ENCODE assay signal across 1 fruit fly cellular context in the genomic region with DNA sequence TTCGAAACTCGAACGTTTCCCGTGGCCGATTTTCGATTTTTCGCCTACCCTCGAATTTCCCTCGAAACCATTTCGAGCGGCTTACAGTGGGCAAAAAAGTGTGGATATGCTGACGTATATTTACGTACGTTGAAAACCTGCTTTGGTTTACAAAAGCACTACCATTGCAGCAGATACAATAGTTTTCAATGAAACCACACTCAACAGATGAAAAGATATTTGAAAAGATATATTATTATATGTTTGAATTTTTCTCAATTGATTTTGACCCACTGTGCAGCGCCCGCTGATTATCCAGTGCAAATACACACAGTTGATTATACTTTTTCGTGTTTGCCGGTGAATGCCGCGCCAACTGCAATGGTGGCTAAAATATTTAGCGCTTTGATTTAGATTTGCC.
TF ChIP-seq lines count a peak whose summit lies in the region.

No protein-coding gene starts in this region.

TF ChIP-seq in whole organism, embryonic, 481 proteins besides CTCF, POLR2A, EP300 and RAD21 (continued from another document and continues in another):
- TF ChIP-seq ranshi (GFP tag; IDR thresholded peaks at IDR 0.05; lab: Robert Waterston, UW), result no peak
- no peak for TF ChIP-seq CG3995 (GFP tag; optimal IDR thresholded peaks at IDR 0.05; lab: Kevin White, UChicago)
- TF ChIP-seq sens-2 (GFP tag; IDR thresholded peaks at IDR 0.05; lab: Robert Waterston, UW), result no peak
- TF ChIP-seq CoRest (tag; optimal IDR thresholded peaks at IDR 0.05; lab: Kevin White, UChicago), result peak; percentile 26
- TF ChIP-seq Eip74EF (GFP tag; optimal IDR thresholded peaks at IDR 0.05; lab: Kevin White, UChicago), result no peak
- TF ChIP-seq Hsf (GFP tag; optimal IDR thresholded peaks at IDR 0.05; lab: Kevin White, UChicago), result peak; percentile 22
- TF ChIP-seq CG6854 (GFP tag; optimal IDR thresholded peaks at IDR 0.05; lab: Kevin White, UChicago), result no peak
- no peak for TF ChIP-seq Ssrp (tag; optimal IDR thresholded peaks at IDR 0.05; lab: Kevin White, UChicago)
- no peak for TF ChIP-seq CG6791 (GFP tag; IDR thresholded peaks at IDR 0.05; lab: Robert Waterston, UW; ENCODE audit: partially characterized antibody)
- TF ChIP-seq tgo (GFP tag; IDR thresholded peaks at IDR 0.05; lab: Robert Waterston, UW), result 0 out of 3 replicates have a peak, but pooled peaks have one; percentile 29
- no peak for TF ChIP-seq ERR (GFP tag; optimal IDR thresholded peaks at IDR 0.05; lab: Kevin White, UChicago)
- TF ChIP-seq scrt (GFP tag; optimal IDR thresholded peaks at IDR 0.05; lab: Kevin White, UChicago), result no peak
- TF ChIP-seq ems (GFP tag; optimal IDR thresholded peaks at IDR 0.05; lab: Kevin White, UChicago), result peak; percentile 22
- no peak for TF ChIP-seq ash1 (GFP tag; optimal IDR thresholded peaks at IDR 0.05; lab: Kevin White, UChicago)
- TF ChIP-seq CG18011 (GFP tag; optimal IDR thresholded peaks at IDR 0.05; lab: Kevin White, UChicago), result no peak
- no peak for TF ChIP-seq CG2116 (GFP tag; optimal IDR thresholded peaks at IDR 0.05; lab: Kevin White, UChicago)
- no peak for TF ChIP-seq CG2129 (GFP tag; IDR thresholded peaks at IDR 0.05; lab: Robert Waterston, UW; ENCODE audit: partially characterized antibody)
- TF ChIP-seq cas (GFP tag; IDR thresholded peaks at IDR 0.05; lab: Robert Waterston, UW), result no peak
- TF ChIP-seq Dfd (GFP tag; optimal IDR thresholded peaks at IDR 0.05; lab: Kevin White, UChicago), result no peak
- no peak for TF ChIP-seq CG4328 (GFP tag; optimal IDR thresholded peaks at IDR 0.05; lab: Kevin White, UChicago)
- no peak for TF ChIP-seq otp (GFP tag; IDR thresholded peaks at IDR 0.05; lab: Robert Waterston, UW)
- no peak for TF ChIP-seq vfl (GFP tag; optimal IDR thresholded peaks at IDR 0.05; lab: Kevin White, UChicago)
- peak; percentile 56 for TF ChIP-seq CG31441 (GFP tag; IDR thresholded peaks at IDR 0.05; lab: Robert Waterston, UW)
- no peak for TF ChIP-seq HLHmδ (GFP tag; optimal IDR thresholded peaks at IDR 0.05; lab: Kevin White, UChicago)
- no peak for TF ChIP-seq Dek (tag; optimal IDR thresholded peaks at IDR 0.05; lab: Kevin White, UChicago)
- TF ChIP-seq CG16863 (GFP tag; optimal IDR thresholded peaks at IDR 0.05; lab: Kevin White, UChicago), result no peak
- no peak for TF ChIP-seq pan (optimal IDR thresholded peaks at IDR 0.05; lab: Kevin White, UChicago)
- TF ChIP-seq pan (GFP tag; optimal IDR thresholded peaks at IDR 0.05 in 1 of 2, IDR thresholded peaks at IDR 0.05 in 1 of 2), result no peak
- no peak for TF ChIP-seq CG15011 (GFP tag; optimal IDR thresholded peaks at IDR 0.05; lab: Kevin White, UChicago)
- TF ChIP-seq run (tag; optimal IDR thresholded peaks at IDR 0.05; lab: Kevin White, UChicago), result peak; percentile 9
- TF ChIP-seq CG4360 (GFP tag; IDR thresholded peaks at IDR 0.05; lab: Robert Waterston, UW), result no peak
- no peak for TF ChIP-seq CG1647 (GFP tag; optimal IDR thresholded peaks at IDR 0.05; lab: Kevin White, UChicago)
- peak in 1 of 2 experiments; percentile 35 for TF ChIP-seq dpn (GFP tag; optimal IDR thresholded peaks at IDR 0.05; lab: Kevin White, UChicago)
- no peak for TF ChIP-seq CG12744 (GFP tag; optimal IDR thresholded peaks at IDR 0.05; lab: Kevin White, UChicago)
- no peak for TF ChIP-seq Six4 (GFP tag; optimal IDR thresholded peaks at IDR 0.05; lab: Kevin White, UChicago)
- no peak for TF ChIP-seq CG11398 (GFP tag; optimal IDR thresholded peaks at IDR 0.05; lab: Kevin White, UChicago)
- TF ChIP-seq CG1792 (GFP tag; optimal IDR thresholded peaks at IDR 0.05; lab: Kevin White, UChicago), result no peak
- no peak for TF ChIP-seq al (GFP tag; IDR thresholded peaks at IDR 0.05; lab: Robert Waterston, UW)
- no peak for TF ChIP-seq CG6175 (GFP tag; IDR thresholded peaks at IDR 0.05; lab: Robert Waterston, UW)
- no peak for TF ChIP-seq eyg (GFP tag; optimal IDR thresholded peaks at IDR 0.05; lab: Kevin White, UChicago)
- TF ChIP-seq Lhr (GFP tag; optimal IDR thresholded peaks at IDR 0.05; lab: Kevin White, UChicago), result no peak
- no peak for TF ChIP-seq pros (GFP tag; optimal IDR thresholded peaks at IDR 0.05; lab: Kevin White, UChicago)
- no peak for TF ChIP-seq CG14667 (GFP tag; IDR thresholded peaks at IDR 0.05; lab: Robert Waterston, UW)
- no peak for TF ChIP-seq ase (GFP tag; IDR thresholded peaks at IDR 0.05; lab: Robert Waterston, UW)
- no peak for TF ChIP-seq crol (GFP tag; IDR thresholded peaks at IDR 0.05; lab: Robert Waterston, UW)
- TF ChIP-seq CG10654 (GFP tag; optimal IDR thresholded peaks at IDR 0.05; lab: Kevin White, UChicago), result no peak
- TF ChIP-seq fu2 (GFP tag; optimal IDR thresholded peaks at IDR 0.05; lab: Kevin White, UChicago), result no peak
- no peak for TF ChIP-seq CG2678 (tag; optimal IDR thresholded peaks at IDR 0.05; lab: Kevin White, UChicago)
- peak; percentile 19 for TF ChIP-seq chn (GFP tag; optimal IDR thresholded peaks at IDR 0.05; lab: Kevin White, UChicago)
- no peak for TF ChIP-seq tio (GFP tag; optimal IDR thresholded peaks at IDR 0.05; lab: Kevin White, UChicago)
- no peak for TF ChIP-seq HLH54F (GFP tag; optimal IDR thresholded peaks at IDR 0.05; lab: Kevin White, UChicago)
- no peak for TF ChIP-seq CG2889 (GFP tag; IDR thresholded peaks at IDR 0.05; lab: Robert Waterston, UW)
- TF ChIP-seq CG34422 (GFP tag; IDR thresholded peaks at IDR 0.05; lab: Robert Waterston, UW), result no peak
- no peak for TF ChIP-seq Dad (GFP tag; optimal IDR thresholded peaks at IDR 0.05; lab: Kevin White, UChicago)
- TF ChIP-seq CG9727 (GFP tag; optimal IDR thresholded peaks at IDR 0.05; lab: Kevin White, UChicago), result no peak
- TF ChIP-seq crp (GFP tag; optimal IDR thresholded peaks at IDR 0.05; lab: Kevin White, UChicago), result no peak
- TF ChIP-seq CG13624 (GFP tag; optimal IDR thresholded peaks at IDR 0.05; lab: Kevin White, UChicago), result no peak
- no peak for TF ChIP-seq CG12942 (GFP tag; optimal IDR thresholded peaks at IDR 0.05; lab: Kevin White, UChicago)
- no peak for TF ChIP-seq CG12391 (tag; optimal IDR thresholded peaks at IDR 0.05; lab: Kevin White, UChicago)
- no peak for TF ChIP-seq ab (GFP tag; optimal IDR thresholded peaks at IDR 0.05; lab: Kevin White, UChicago)
- TF ChIP-seq twi (tag; optimal IDR thresholded peaks at IDR 0.05; lab: Kevin White, UChicago), result no peak
- no peak for TF ChIP-seq YL-1 (GFP tag; optimal IDR thresholded peaks at IDR 0.05; lab: Kevin White, UChicago)
- no peak for TF ChIP-seq ato (GFP tag; IDR thresholded peaks at IDR 0.05; lab: Robert Waterston, UW; ENCODE audit: partially characterized antibody)
- TF ChIP-seq toy (GFP tag; IDR thresholded peaks at IDR 0.05; lab: Robert Waterston, UW), result no peak
- no peak for TF ChIP-seq Max (GFP tag; optimal IDR thresholded peaks at IDR 0.05; lab: Kevin White, UChicago)
- TF ChIP-seq crc (GFP tag; optimal IDR thresholded peaks at IDR 0.05; lab: Kevin White, UChicago), result no peak
- TF ChIP-seq CG7357 (GFP tag; IDR thresholded peaks at IDR 0.05; lab: Robert Waterston, UW), result no peak
- peak; percentile 54 for TF ChIP-seq CG8359 (GFP tag; optimal IDR thresholded peaks at IDR 0.05; lab: Kevin White, UChicago; ENCODE audit: borderline replicate concordance)
- TF ChIP-seq CG17359 (tag; optimal IDR thresholded peaks at IDR 0.05; lab: Kevin White, UChicago), result no peak
- TF ChIP-seq B-H1 (GFP tag; IDR thresholded peaks at IDR 0.05; lab: Robert Waterston, UW), result no peak
- TF ChIP-seq da (GFP tag; optimal IDR thresholded peaks at IDR 0.05; lab: Kevin White, UChicago), result no peak
- TF ChIP-seq CG12071 (GFP tag; optimal IDR thresholded peaks at IDR 0.05; lab: Kevin White, UChicago), result no peak
- no peak for TF ChIP-seq sqz (GFP tag; optimal IDR thresholded peaks at IDR 0.05; lab: Kevin White, UChicago)
- TF ChIP-seq Hr78 (GFP tag; optimal IDR thresholded peaks at IDR 0.05; lab: Kevin White, UChicago), result no peak
- TF ChIP-seq zfh1 (GFP tag; IDR thresholded peaks at IDR 0.05; lab: Robert Waterston, UW), result peak; percentile 58; the same call in 1 of the 3 replicates
- TF ChIP-seq jing (GFP tag; optimal IDR thresholded peaks at IDR 0.05; lab: Kevin White, UChicago), result peak; percentile 6
- no peak for TF ChIP-seq zen2 (GFP tag; IDR thresholded peaks at IDR 0.05; lab: Robert Waterston, UW; ENCODE audit: partially characterized antibody)
- peak; percentile 19; the same call in 1 of the 3 replicates for TF ChIP-seq ci (GFP tag; IDR thresholded peaks at IDR 0.05; lab: Robert Waterston, UW)
- no peak for TF ChIP-seq p53 (GFP tag; optimal IDR thresholded peaks at IDR 0.05; lab: Kevin White, UChicago)
- no peak for TF ChIP-seq Hr39 (optimal IDR thresholded peaks at IDR 0.05; lab: Kevin White, UChicago)
- TF ChIP-seq Lim3 (GFP tag; IDR thresholded peaks at IDR 0.05; lab: Robert Waterston, UW), result no peak
- no peak for TF ChIP-seq CG10431 (GFP tag; optimal IDR thresholded peaks at IDR 0.05; lab: Kevin White, UChicago)
- no peak for TF ChIP-seq CG11093 (GFP tag; IDR thresholded peaks at IDR 0.05; lab: Robert Waterston, UW)
- peak; percentile 20; the same call in 1 of the 2 replicates for TF ChIP-seq onecut (GFP tag; IDR thresholded peaks at IDR 0.05; lab: Robert Waterston, UW)
- TF ChIP-seq ATbp (GFP tag; optimal IDR thresholded peaks at IDR 0.05; lab: Kevin White, UChicago), result peak; percentile 62
- TF ChIP-seq CG1603 (tag; optimal IDR thresholded peaks at IDR 0.05; lab: Kevin White, UChicago), result peak; percentile 62
- TF ChIP-seq Mrtf (GFP tag; IDR thresholded peaks at IDR 0.05; lab: Robert Waterston, UW), result no peak
- TF ChIP-seq Fer3 (tag; optimal IDR thresholded peaks at IDR 0.05; lab: Kevin White, UChicago), result peak; percentile 20
- TF ChIP-seq zen (tag; optimal IDR thresholded peaks at IDR 0.05; lab: Kevin White, UChicago), result peak; percentile 40
- TF ChIP-seq CG10274 (GFP tag; optimal IDR thresholded peaks at IDR 0.05; lab: Kevin White, UChicago), result no peak
- TF ChIP-seq CG15514 (GFP tag; optimal IDR thresholded peaks at IDR 0.05; lab: Kevin White, UChicago), result no peak
- TF ChIP-seq org-1 (GFP tag; optimal IDR thresholded peaks at IDR 0.05; lab: Kevin White, UChicago), result peak; percentile 18
- peak; percentile 3 for TF ChIP-seq Jarid2 (GFP tag; optimal IDR thresholded peaks at IDR 0.05; lab: Kevin White, UChicago)
- no peak for TF ChIP-seq CG12299 (tag; optimal IDR thresholded peaks at IDR 0.05; lab: Kevin White, UChicago)
- no peak for TF ChIP-seq schlank (tag; optimal IDR thresholded peaks at IDR 0.05; lab: Kevin White, UChicago)
- TF ChIP-seq CG12659 (GFP tag; optimal IDR thresholded peaks at IDR 0.05; lab: Kevin White, UChicago), result no peak
- no peak for TF ChIP-seq BEAF-32 (GFP tag; optimal IDR thresholded peaks at IDR 0.05; lab: Kevin White, UChicago)
- TF ChIP-seq CG30431 (GFP tag; optimal IDR thresholded peaks at IDR 0.05; lab: Kevin White, UChicago), result no peak
- no peak for TF ChIP-seq CG6272 (GFP tag; IDR thresholded peaks at IDR 0.05; lab: Robert Waterston, UW)
- no peak for TF ChIP-seq Elba2 (GFP tag; optimal IDR thresholded peaks at IDR 0.05; lab: Kevin White, UChicago)
- no peak for TF ChIP-seq tup (GFP tag; optimal IDR thresholded peaks at IDR 0.05; lab: Kevin White, UChicago)
- no peak for TF ChIP-seq tap (tag; optimal IDR thresholded peaks at IDR 0.05; lab: Kevin White, UChicago)
- no peak for TF ChIP-seq Taf1 (GFP tag; IDR thresholded peaks at IDR 0.05; lab: Robert Waterston, UW)
- TF ChIP-seq CG17186 (GFP tag; optimal IDR thresholded peaks at IDR 0.05; lab: Kevin White, UChicago), result no peak
- TF ChIP-seq CG31365 (tag; optimal IDR thresholded peaks at IDR 0.05; lab: Kevin White, UChicago), result no peak
- no peak for TF ChIP-seq Doc2 (GFP tag; IDR thresholded peaks at IDR 0.05; lab: Robert Waterston, UW)
- TF ChIP-seq sim (GFP tag; IDR thresholded peaks at IDR 0.05; lab: Robert Waterston, UW), result no peak
- no peak for TF ChIP-seq C15 (GFP tag; IDR thresholded peaks at IDR 0.05; lab: Robert Waterston, UW)
- TF ChIP-seq MBD-R2 (GFP tag; IDR thresholded peaks at IDR 0.05; lab: Robert Waterston, UW), result no peak
- TF ChIP-seq CG10147 (GFP tag; optimal IDR thresholded peaks at IDR 0.05; lab: Kevin White, UChicago), result peak; percentile 19
- no peak for TF ChIP-seq br (optimal IDR thresholded peaks at IDR 0.05; lab: Kevin White, UChicago)
- TF ChIP-seq TFAM (GFP tag; optimal IDR thresholded peaks at IDR 0.05; lab: Kevin White, UChicago), result no peak
- no peak for TF ChIP-seq prd (optimal IDR thresholded peaks at IDR 0.05; lab: Kevin White, UChicago)
- TF ChIP-seq prd (GFP tag; IDR thresholded peaks at IDR 0.05; lab: Robert Waterston, UW), result peak; percentile 47; the same call in 2 of the 3 replicates
- no peak for TF ChIP-seq CG12104 (GFP tag; optimal IDR thresholded peaks at IDR 0.05; lab: Kevin White, UChicago)
- peak; percentile 42 for TF ChIP-seq Ptx1 (GFP tag; IDR thresholded peaks at IDR 0.05; lab: Robert Waterston, UW)
- no peak for TF ChIP-seq CG11247 (GFP tag; IDR thresholded peaks at IDR 0.05; lab: Robert Waterston, UW)
- no peak for TF ChIP-seq mirr (GFP tag; optimal IDR thresholded peaks at IDR 0.05; lab: Kevin White, UChicago)
- TF ChIP-seq vnd (GFP tag; IDR thresholded peaks at IDR 0.05; lab: Robert Waterston, UW; ENCODE audit: partially characterized antibody), result no peak
- TF ChIP-seq CG17568 (GFP tag; optimal IDR thresholded peaks at IDR 0.05; lab: Kevin White, UChicago), result no peak
- TF ChIP-seq klu (GFP tag; IDR thresholded peaks at IDR 0.05; lab: Robert Waterston, UW), result no peak
- no peak for TF ChIP-seq CG13296 (GFP tag; optimal IDR thresholded peaks at IDR 0.05; lab: Kevin White, UChicago)
- peak; percentile 16; the same call in 1 of the 2 replicates for TF ChIP-seq Ada2b (GFP tag; IDR thresholded peaks at IDR 0.05; lab: Robert Waterston, UW)
- TF ChIP-seq CG17361 (GFP tag; IDR thresholded peaks at IDR 0.05; lab: Robert Waterston, UW), result no peak
- no peak for TF ChIP-seq CG33213 (GFP tag; optimal IDR thresholded peaks at IDR 0.05; lab: Kevin White, UChicago)
- peak; percentile 5 for TF ChIP-seq Sox100B (GFP tag; optimal IDR thresholded peaks at IDR 0.05; lab: Kevin White, UChicago)
- no peak for TF ChIP-seq gfzf (GFP tag; optimal IDR thresholded peaks at IDR 0.05; lab: Kevin White, UChicago)
- no peak for TF ChIP-seq dan (GFP tag; IDR thresholded peaks at IDR 0.05; lab: Robert Waterston, UW)
- TF ChIP-seq Hr3 (GFP tag; optimal IDR thresholded peaks at IDR 0.05; lab: Kevin White, UChicago), result no peak
- TF ChIP-seq fd96Cb (tag; optimal IDR thresholded peaks at IDR 0.05; lab: Kevin White, UChicago), result peak; percentile 16
- no peak for TF ChIP-seq CG13123 (GFP tag; optimal IDR thresholded peaks at IDR 0.05; lab: Kevin White, UChicago)
- TF ChIP-seq Bdp1 (GFP tag; optimal IDR thresholded peaks at IDR 0.05; lab: Kevin White, UChicago), result no peak
- TF ChIP-seq CG15073 (GFP tag; optimal IDR thresholded peaks at IDR 0.05; lab: Kevin White, UChicago), result no peak
- TF ChIP-seq H15 (GFP tag; IDR thresholded peaks at IDR 0.05; lab: Robert Waterston, UW), result no peak
